Fruit fly (Drosophila melanogaster) S2 (cell line): ENCODE results near the gene nAChRalpha7.

Experiments used
- CG8478 ChIP-seq: fragments of >200 bp; optimal IDR thresholded peaks from 2 replicates; lab custom pipeline; 2018
- CTCF ChIP-seq, 2 experiments: fragments of >200 bp; optimal IDR thresholded peaks; 2 replicates each; lab custom pipeline; 2018

- TF ChIP-seq CG8478 (lab: Kevin White, UChicago) (no peak), CTCF (optimal IDR thresholded peaks at IDR 0.05; lab: Kevin White, UChicago) (no peak)
These were observed 32.6 kb downstream of the nAChRalpha7 start for dm6 chrX:19315421-19316260.
